Worm (Caenorhabditis elegans) whole organism, mixed stage, embryonic: Measurements from ENCODE around the gene ucr-2.1.

Experiments
- elt-3 ChIP-seq: fragments of 150-350 bp; optimal IDR thresholded peaks from 2 replicates; lab custom pipeline; 2014; ENCODE audit warnings: missing biosample characterization, missing genetic modification characterization
- flh-1 ChIP-seq: fragments of 200-800 bp; sonication (Bioruptor generic); optimal IDR thresholded peaks from 2 replicates; lab custom pipeline; 2018; ENCODE audit warnings: mild to moderate bottlenecking, missing genetic modification characterization, moderate library complexity, missing compliant biosample characterization
- lin-13 ChIP-seq: fragments of 150-350 bp; optimal IDR thresholded peaks from 2 replicates; lab custom pipeline; 2014; ENCODE audit warnings: missing biosample characterization, missing genetic modification characterization
- lsy-2 ChIP-seq: fragments of 150-350 bp; optimal IDR thresholded peaks from 2 replicates; lab custom pipeline; 2014; ENCODE audit warnings: missing biosample characterization, missing genetic modification characterization
- mep-1 ChIP-seq: fragments of 150-350 bp; optimal IDR thresholded peaks from 2 replicates; lab custom pipeline; 2017; ENCODE audit warnings: missing biosample characterization, missing genetic modification reagents, missing genetic modification characterization, inconsistent platforms
- mls-2 ChIP-seq: sonication (generic microtip); optimal IDR thresholded peaks from 2 replicates; lab custom pipeline; 2016; ENCODE audit warnings: mild to moderate bottlenecking, missing genetic modification characterization, moderate library complexity, missing compliant biosample characterization
- nhr-12 ChIP-seq: fragments of 150-350 bp; optimal IDR thresholded peaks from 2 replicates; lab custom pipeline; 2014; ENCODE audit warnings: missing biosample characterization, missing genetic modification characterization
- nhr-237 ChIP-seq: fragments of 150-350 bp; optimal IDR thresholded peaks from 2 replicates; lab custom pipeline; 2014; ENCODE audit warnings: missing biosample characterization, missing genetic modification characterization
- nhr-76 ChIP-seq: sonication (generic microtip); optimal IDR thresholded peaks from 2 replicates; lab custom pipeline; 2017; ENCODE audit warnings: missing biosample characterization, missing genetic modification characterization
- pha-4 ChIP-seq: fragments of 150-350 bp; optimal IDR thresholded peaks from 2 replicates; lab custom pipeline; 2018; ENCODE audit warnings: missing biosample characterization, missing genetic modification reagents, missing genetic modification characterization
- snpc-4 ChIP-seq: fragments of 150-350 bp; optimal IDR thresholded peaks from 2 replicates; lab custom pipeline; 2014; ENCODE audit warnings: missing biosample characterization, missing genetic modification characterization
- tbx-8 ChIP-seq: fragments of 200-800 bp; sonication (Bioruptor generic); optimal IDR thresholded peaks from 2 replicates; lab custom pipeline; 2018; ENCODE audit warnings: mild to moderate bottlenecking, missing genetic modification characterization, moderate library complexity, missing compliant biosample characterization
- unc-62 ChIP-seq: fragments of 150-350 bp; optimal IDR thresholded peaks from 2 replicates; lab custom pipeline; 2014; ENCODE audit warnings: missing biosample characterization, missing genetic modification reagents, missing genetic modification characterization
- zip-8 ChIP-seq: fragments of 150-350 bp; optimal IDR thresholded peaks from 2 replicates; lab custom pipeline; 2014; ENCODE audit warnings: missing biosample characterization, missing genetic modification characterization

DNA sequence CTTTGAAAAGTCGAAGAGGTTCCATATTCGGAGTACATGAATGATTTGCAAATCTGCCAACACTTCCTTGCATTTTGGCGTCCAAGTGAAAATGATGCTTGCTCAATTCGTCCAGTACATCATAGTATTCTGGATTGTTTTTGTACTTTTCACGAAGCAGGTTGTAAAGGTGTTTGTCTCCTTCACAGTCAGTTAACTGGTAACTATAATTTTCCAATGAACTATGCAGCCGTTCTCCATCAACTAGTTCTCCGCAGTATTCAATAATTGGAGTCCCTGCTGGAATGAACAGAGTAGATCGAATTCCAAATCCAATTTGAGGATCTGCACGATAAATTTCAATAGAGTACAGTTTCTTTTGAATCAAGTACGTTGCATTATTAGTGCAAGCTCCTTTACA, 46.9 kb upstream of the ucr-2.1 start:
- TF ChIP-seq lsy-2 (tag; lab: Kevin White, UChicago) (no peak), flh-1 (no peak), tbx-8 (GFP tag; lab: Kevin White, UChicago) (no peak), unc-62 (GFP tag; lab: Kevin White, UChicago) (no peak), nhr-237 (no peak), snpc-4 (tag; lab: Kevin White, UChicago) (no peak), nhr-76 (tag; lab: Kevin White, UChicago) (no peak), nhr-12 (no peak), mep-1 (tag; lab: Kevin White, UChicago) (no peak), mls-2 (tag; lab: Kevin White, UChicago) (no peak), lin-13 (tag; lab: Kevin White, UChicago) (no peak), elt-3 (tag; lab: Kevin White, UChicago) (no peak), pha-4 (tag; lab: Kevin White, UChicago) (no peak), zip-8 (tag; lab: Kevin White, UChicago) (no peak)
